Worm (Caenorhabditis elegans) whole organism, L1 larva: ENCODE data around the gene T04B2.7.

Source experiments
- C34B4.2 ChIP-seq: sonication (generic microtip); optimal IDR thresholded peaks from 2 replicates; lab custom pipeline; 2017; ENCODE audit warnings: mild to moderate bottlenecking, missing genetic modification characterization, missing compliant biosample characterization
- Y116A8C.19 ChIP-seq: sonication (generic microtip); optimal IDR thresholded peaks from 2 replicates; lab custom pipeline; 2016; ENCODE audit warnings: missing compliant biosample characterization, missing genetic modification characterization, borderline replicate concordance
- blmp-1 ChIP-seq: fragments of 150-350 bp; optimal IDR thresholded peaks from 2 replicates; lab custom pipeline; 2014; ENCODE audit warnings: missing biosample characterization, missing genetic modification characterization
- ceh-63 ChIP-seq: fragments of 200-800 bp; sonication (Bioruptor generic); optimal IDR thresholded peaks from 2 replicates; lab custom pipeline; 2018; ENCODE audit warnings: mild to moderate bottlenecking, missing genetic modification characterization, missing compliant biosample characterization
- dpl-1 ChIP-seq, 3 experiments: fragments of 150-350 bp in 2 of 3; sonication (generic microtip) in 1 of 3; optimal IDR thresholded peaks; 2 replicates each; lab custom pipeline; 2014 to 2017; ENCODE audit warnings: missing biosample characterization in 3 of 3, missing genetic modification characterization in 3 of 3, missing genetic modification reagents in 3 of 3
- dsc-1 ChIP-seq: sonication (generic microtip); optimal IDR thresholded peaks from 2 replicates; lab custom pipeline; 2016; ENCODE audit warnings: mild to moderate bottlenecking, missing genetic modification characterization, missing compliant biosample characterization
- efl-1 ChIP-seq, 4 experiments: fragments of 150-350 bp; optimal IDR thresholded peaks in 3 of 4; peaks in 1 of 4; 1 replicate in 1 of 4; 2 replicates in 3 of 4; lab custom pipeline; 2014; ENCODE audit warnings: missing biosample characterization in 2 of 4, missing genetic modification characterization in 2 of 4, missing genetic modification reagents in 2 of 4
- elt-2 ChIP-seq: sonication (generic microtip); optimal IDR thresholded peaks from 2 replicates; lab custom pipeline; 2016; ENCODE audit warnings: missing genetic modification characterization, mild to moderate bottlenecking, inconsistent platforms, missing compliant biosample characterization, missing genetic modification reagents
- elt-3 ChIP-seq, 6 experiments: fragments of 150-350 bp in 1 of 6; sonication (generic microtip); optimal IDR thresholded peaks; 2 replicates each; lab custom pipeline; 2017 to 2018; ENCODE audit warnings: missing biosample characterization in 6 of 6, missing genetic modification characterization in 6 of 6, inconsistent platforms in 1 of 6
- ets-5 ChIP-seq: fragments of 200-800 bp; sonication (Bioruptor generic); IDR thresholded peaks from 2 replicates; pipeline ENCODE4 v1.3.6; 2022; ENCODE audit warnings: missing genetic modification characterization, missing compliant biosample characterization
- fkh-10 ChIP-seq: sonication (generic microtip); optimal IDR thresholded peaks from 2 replicates; lab custom pipeline; 2017; ENCODE audit warnings: missing biosample characterization, missing genetic modification reagents, missing genetic modification characterization
- hlh-17 ChIP-seq: fragments of 200-800 bp; sonication (Bioruptor generic); optimal IDR thresholded peaks from 2 replicates; lab custom pipeline; 2018; ENCODE audit warnings: missing genetic modification characterization, mild to moderate bottlenecking, missing compliant biosample characterization, moderate library complexity, borderline replicate concordance
- hpl-2 ChIP-seq: fragments of 150-350 bp; optimal IDR thresholded peaks from 2 replicates; lab custom pipeline; 2014; ENCODE audit warnings: missing biosample characterization, missing genetic modification reagents, missing genetic modification characterization
- irx-1 ChIP-seq: sonication (generic microtip); optimal IDR thresholded peaks from 2 replicates; lab custom pipeline; 2016; ENCODE audit warnings: missing genetic modification characterization, missing compliant biosample characterization
- lin-14 ChIP-seq: fragments of 200-800 bp; sonication (Bioruptor generic); optimal IDR thresholded peaks from 2 replicates; lab custom pipeline; 2018; ENCODE audit warnings: mild to moderate bottlenecking, missing genetic modification characterization, moderate library complexity, missing compliant biosample characterization
- lin-35 ChIP-seq, 2 experiments: fragments of 150-350 bp; optimal IDR thresholded peaks; 2 replicates each; lab custom pipeline; 2014; ENCODE audit warnings: missing biosample characterization in 2 of 2, missing genetic modification characterization in 2 of 2, missing genetic modification reagents in 2 of 2
- lsy-2 ChIP-seq, 2 experiments: fragments of 150-350 bp; optimal IDR thresholded peaks; 2 replicates each; lab custom pipeline; 2014; ENCODE audit warnings: missing biosample characterization in 2 of 2, missing genetic modification characterization in 2 of 2
- mep-1 ChIP-seq: fragments of 150-350 bp; optimal IDR thresholded peaks from 2 replicates; lab custom pipeline; 2014; ENCODE audit warnings: missing biosample characterization, missing genetic modification characterization
- nhr-11 ChIP-seq: fragments of 150-350 bp; optimal IDR thresholded peaks from 2 replicates; lab custom pipeline; 2014; ENCODE audit warnings: missing biosample characterization, missing genetic modification characterization
- nhr-12 ChIP-seq: sonication (generic microtip); optimal IDR thresholded peaks from 2 replicates; lab custom pipeline; 2017; ENCODE audit warnings: missing biosample characterization, missing genetic modification characterization
- nhr-19 ChIP-seq: fragments of 200-800 bp; sonication (Bioruptor generic); conservative IDR thresholded peaks from 2 replicates; pipeline ENCODE4 v1.3.6; 2022; ENCODE audit warnings: missing genetic modification characterization, missing compliant biosample characterization
- nhr-20 ChIP-seq: sonication (generic microtip); optimal IDR thresholded peaks from 2 replicates; lab custom pipeline; 2016; ENCODE audit warnings: mild to moderate bottlenecking, missing genetic modification characterization, missing compliant biosample characterization
- nhr-28 ChIP-seq: fragments of 150-350 bp; optimal IDR thresholded peaks from 2 replicates; lab custom pipeline; 2014; ENCODE audit warnings: missing biosample characterization, missing genetic modification characterization
- nhr-77 ChIP-seq: fragments of 150-350 bp; optimal IDR thresholded peaks from 2 replicates; lab custom pipeline; 2014; ENCODE audit warnings: missing biosample characterization, missing genetic modification characterization
- nhr-84 ChIP-seq: sonication (generic microtip); optimal IDR thresholded peaks from 2 replicates; lab custom pipeline; 2017; ENCODE audit warnings: missing biosample characterization, missing genetic modification characterization
- nhr-85 ChIP-seq: sonication (generic microtip); peaks from one replicate; lab custom pipeline; 2016; ENCODE audit warnings: missing genetic modification characterization, inconsistent platforms, missing compliant biosample characterization
- nhr-90 ChIP-seq: sonication (generic microtip); optimal IDR thresholded peaks from 2 replicates; lab custom pipeline; 2016; ENCODE audit warnings: mild to moderate bottlenecking, missing genetic modification characterization, missing compliant biosample characterization; ENCODE audit not compliant: poor library complexity
- pag-3 ChIP-seq: sonication (generic microtip); optimal IDR thresholded peaks from 2 replicates; lab custom pipeline; 2017; ENCODE audit warnings: missing genetic modification characterization, mild to moderate bottlenecking, missing compliant biosample characterization, antibody characterized with exemption, borderline replicate concordance; ENCODE audit not compliant: insufficient read depth
- pax-3 ChIP-seq: fragments of 200-800 bp; sonication (Bioruptor generic); optimal IDR thresholded peaks from 2 replicates; lab custom pipeline; 2018; ENCODE audit warnings: mild to moderate bottlenecking, missing genetic modification characterization, moderate library complexity, missing compliant biosample characterization
- rnt-1 ChIP-seq: sonication (generic microtip); optimal IDR thresholded peaks from 2 replicates; lab custom pipeline; 2016; ENCODE audit warnings: mild to moderate bottlenecking, missing genetic modification characterization, moderate library complexity, missing compliant biosample characterization
- snpc-4 ChIP-seq: fragments of 150-350 bp; optimal IDR thresholded peaks from 2 replicates; lab custom pipeline; 2014; ENCODE audit warnings: missing biosample characterization, missing genetic modification characterization
- snu-23 ChIP-seq: sonication (generic microtip); optimal IDR thresholded peaks from 2 replicates; lab custom pipeline; 2016; ENCODE audit warnings: missing genetic modification characterization, missing compliant biosample characterization
- sox-4 ChIP-seq: sonication (generic microtip); optimal IDR thresholded peaks from 2 replicates; lab custom pipeline; 2016; ENCODE audit warnings: missing genetic modification characterization, missing compliant biosample characterization
- swsn-7 ChIP-seq: sonication (generic microtip); optimal IDR thresholded peaks from 2 replicates; lab custom pipeline; 2016; ENCODE audit warnings: missing genetic modification characterization, missing compliant biosample characterization
- unc-30 ChIP-seq: sonication (generic microtip); optimal IDR thresholded peaks from 2 replicates; lab custom pipeline; 2017; ENCODE audit warnings: missing biosample characterization, missing genetic modification characterization
- unc-62 ChIP-seq: fragments of 150-350 bp; optimal IDR thresholded peaks from 2 replicates; lab custom pipeline; 2014; ENCODE audit warnings: missing biosample characterization, missing genetic modification reagents, missing genetic modification characterization
- xbp-1 ChIP-seq: sonication (generic microtip); optimal IDR thresholded peaks from 2 replicates; lab custom pipeline; 2016; ENCODE audit warnings: missing genetic modification characterization, missing compliant biosample characterization
- zag-1 ChIP-seq: fragments of 150-350 bp; optimal IDR thresholded peaks from 2 replicates; lab custom pipeline; 2014; ENCODE audit warnings: missing biosample characterization, missing genetic modification characterization
- zip-4 ChIP-seq: fragments of 200-800 bp; sonication (Bioruptor generic); optimal IDR thresholded peaks from 2 replicates; lab custom pipeline; 2018; ENCODE audit warnings: mild to moderate bottlenecking, missing genetic modification characterization, moderate library complexity, missing compliant biosample characterization
- ztf-11 ChIP-seq, 2 experiments: sonication (generic microtip); optimal IDR thresholded peaks; 2 replicates each; lab custom pipeline; 2016 to 2017; ENCODE audit warnings: missing genetic modification characterization in 2 of 2, missing biosample characterization in 1 of 2, missing compliant biosample characterization in 1 of 2

T04B2.7 gene

ce11 chrIV:10059175-10059574 lies 3.1 kb upstream of the T04B2.7 start (continued):
- TF ChIP-seq fkh-10 = no peak
- TF ChIP-seq, all 84 proteins: peak for 6

ce11 chrIV:10053550-10053949 lies 2.5 kb downstream of the T04B2.7 start, which contains the start of gene srv-12:
srv-12 (minus strand) TSS chrIV:10053650.
- TF ChIP-seq dsc-1 (no peak), elt-3 (tag; optimal IDR thresholded peaks at IDR 0.05; lab: Kevin White, UChicago) (no peak), mep-1 (tag; lab: Kevin White, UChicago) (no peak), ceh-63 (no peak), nhr-90 (no peak), nhr-19 (GFP tag; lab: Robert Waterston, UW) (no peak), pax-3 (no peak), swsn-7 (no peak), nhr-84 (no peak), sox-4 (no peak), hpl-2 (no peak), pag-3 (tag; lab: Kevin White, UChicago) (no peak), nhr-28 (no peak), xbp-1 (tag; lab: Kevin White, UChicago) (no peak), zip-4 (GFP tag; lab: Kevin White, UChicago) (no peak), nhr-77 (tag; lab: Kevin White, UChicago) (no peak), unc-62 (GFP tag; lab: Kevin White, UChicago) (no peak), lsy-2 (tag; optimal IDR thresholded peaks at IDR 0.05; lab: Kevin White, UChicago) (no peak)

- TF ChIP-seq snpc-4 = no peak
- no peak for TF ChIP-seq irx-1 (tag; lab: Kevin White, UChicago)
- no peak for TF ChIP-seq lin-35 (GFP tag; optimal IDR thresholded peaks at IDR 0.05; lab: Kevin White, UChicago)
- no peak for TF ChIP-seq swsn-7
- TF ChIP-seq elt-2 (tag; lab: Kevin White, UChicago) = no peak
- TF ChIP-seq nhr-12 (tag; lab: Kevin White, UChicago) = no peak
- no peak for TF ChIP-seq hlh-17 (GFP tag; lab: Kevin White, UChicago)
- TF ChIP-seq C34B4.2 (tag; lab: Kevin White, UChicago) = no peak
- no peak for TF ChIP-seq zag-1
- TF ChIP-seq ets-5 (GFP tag; lab: Robert Waterston, UW) = no peak
- no peak for TF ChIP-seq nhr-28
- no peak for TF ChIP-seq xbp-1 (tag; lab: Kevin White, UChicago)
- no peak for TF ChIP-seq dsc-1
Observed at ce11 chrIV:10051088-10051487, 5.0 kb downstream of the T04B2.7 start, which contains the start of gene T04B2.8. T04B2.8 (minus strand) TSS chrIV:10051188.

- TF ChIP-seq blmp-1 (tag; lab: Kevin White, UChicago) (peak; percentile 18), sox-4 (no peak), zag-1 (no peak), lin-14 (peak; percentile 72), dpl-1 (GFP tag; optimal IDR thresholded peaks at IDR 0.05; lab: Kevin White, UChicago) (no peak), unc-30 (tag; lab: Kevin White, UChicago) (no peak), hpl-2 (no peak), lsy-2 (tag; optimal IDR thresholded peaks at IDR 0.05; lab: Kevin White, UChicago) (no peak), snu-23 (no peak), nhr-85 (tag; lab: Kevin White, UChicago) (no peak), rnt-1 (tag; lab: Kevin White, UChicago) (peak; percentile 25), nhr-20 (tag; lab: Kevin White, UChicago) (no peak), elt-3 (tag; optimal IDR thresholded peaks at IDR 0.05; lab: Kevin White, UChicago) (no peak), ztf-11 (tag; optimal IDR thresholded peaks at IDR 0.05; lab: Kevin White, UChicago) (no peak), Y116A8C.19 (no peak), efl-1 (optimal IDR thresholded peaks at IDR 0.05; lab: Kevin White, UChicago) (no peak), efl-1 (GFP tag; optimal IDR thresholded peaks at IDR 0.05 in 1 of 2; lab: Kevin White, UChicago) (peak in 1 of 2 experiments; percentile 59), nhr-11 (tag; lab: Kevin White, UChicago) (no peak)
Observed at ce11 chrIV:10048268-10048667, 7.8 kb downstream of the T04B2.7 start.
